Worm (Caenorhabditis elegans) whole organism, L2 larva: ENCODE data around the gene wdfy-2.

Source experiments
- R02D3.7 ChIP-seq: fragments of 150-350 bp; optimal IDR thresholded peaks from 2 replicates; lab custom pipeline; 2014; ENCODE audit warnings: missing biosample characterization, missing genetic modification characterization
- Y55F3AM.14 ChIP-seq: fragments of 200-800 bp; sonication (Bioruptor generic); optimal IDR thresholded peaks from 2 replicates; lab custom pipeline; 2018; ENCODE audit warnings: mild to moderate bottlenecking, missing genetic modification characterization, missing compliant biosample characterization
- nhr-10 ChIP-seq: sonication (generic microtip); optimal IDR thresholded peaks from 2 replicates; lab custom pipeline; 2017; ENCODE audit warnings: missing biosample characterization, missing genetic modification characterization
- nhr-6 ChIP-seq: fragments of 150-350 bp; optimal IDR thresholded peaks from 2 replicates; lab custom pipeline; 2014; ENCODE audit warnings: missing biosample characterization, missing genetic modification characterization
- zag-1 ChIP-seq: fragments of 150-350 bp; optimal IDR thresholded peaks from 2 replicates; lab custom pipeline; 2014; ENCODE audit warnings: missing biosample characterization, missing genetic modification characterization

- TF ChIP-seq zag-1 (no peak), nhr-6 (tag; lab: Kevin White, UChicago) (no peak), nhr-10 (no peak), R02D3.7 (tag; lab: Kevin White, UChicago) (no peak), Y55F3AM.14 (GFP tag; lab: Kevin White, UChicago) (no peak)
These were observed 8.9 kb upstream of the wdfy-2 start for ce11 chrII:9310794-9311193.
